Fruit fly (Drosophila melanogaster) whole organism, adult: Measurements from ENCODE around the gene sicily.

ENCODE experiments used
- CG11617 ChIP-seq: fragments of 200-800 bp; sonication (Bioruptor generic); optimal IDR thresholded peaks from 2 replicates; lab custom pipeline; 2017; ENCODE audit warnings: mild to moderate bottlenecking, missing biosample characterization, missing genetic modification reagents, missing genetic modification characterization
- CG12768 ChIP-seq: fragments of 200-800 bp; sonication (Bioruptor generic); optimal IDR thresholded peaks from 2 replicates; lab custom pipeline; 2017; ENCODE audit warnings: missing biosample characterization, missing genetic modification characterization, mild to moderate bottlenecking, moderate library complexity, missing genetic modification reagents
- CG14711 ChIP-seq: fragments of 200-800 bp; sonication (Bioruptor generic); optimal IDR thresholded peaks from 2 replicates; lab custom pipeline; 2018; ENCODE audit warnings: missing biosample characterization, mild to moderate bottlenecking, missing genetic modification characterization, moderate library complexity
- CG1620 ChIP-seq: fragments of 200-800 bp; sonication (Bioruptor generic); optimal IDR thresholded peaks from 2 replicates; lab custom pipeline; 2016; ENCODE audit warnings: missing biosample characterization, missing genetic modification characterization
- CG33017 ChIP-seq: fragments of 200-800 bp; sonication (Bioruptor generic); optimal IDR thresholded peaks from 2 replicates; lab custom pipeline; 2018; ENCODE audit warnings: missing biosample characterization, mild to moderate bottlenecking, missing genetic modification characterization, moderate library complexity
- CG5204 ChIP-seq: fragments of 200-800 bp; sonication (Bioruptor generic); optimal IDR thresholded peaks from 2 replicates; lab custom pipeline; 2016; ENCODE audit warnings: missing biosample characterization, missing genetic modification characterization
- CG7045 ChIP-seq: fragments of 200-800 bp; sonication (Bioruptor generic); optimal IDR thresholded peaks from 2 replicates; lab custom pipeline; 2017; ENCODE audit warnings: missing biosample characterization, mild to moderate bottlenecking, missing genetic modification characterization
- CG7101 ChIP-seq: fragments of 200-800 bp; sonication (Bioruptor generic); optimal IDR thresholded peaks from 2 replicates; lab custom pipeline; 2018; ENCODE audit warnings: missing biosample characterization, mild to moderate bottlenecking, missing genetic modification characterization, moderate library complexity
- Clk ChIP-seq: fragments of 200-800 bp; sonication (Bioruptor generic); optimal IDR thresholded peaks from 2 replicates; lab custom pipeline; 2017; ENCODE audit warnings: missing biosample characterization, missing genetic modification characterization
- Crg-1 ChIP-seq: fragments of 200-800 bp; sonication (Bioruptor generic); optimal IDR thresholded peaks from 2 replicates; lab custom pipeline; 2016; ENCODE audit warnings: missing biosample characterization, missing genetic modification characterization
- Hr96 ChIP-seq: fragments of 200-800 bp; sonication (Bioruptor generic); optimal IDR thresholded peaks from 2 replicates; lab custom pipeline; 2016; ENCODE audit warnings: missing biosample characterization, missing genetic modification characterization
- Mnt ChIP-seq: fragments of 200-800 bp; sonication (Bioruptor generic); optimal IDR thresholded peaks from 2 replicates; lab custom pipeline; 2016; ENCODE audit warnings: missing biosample characterization, mild to moderate bottlenecking, missing genetic modification characterization
- bab1 ChIP-seq: fragments of 200-800 bp; sonication (Bioruptor generic); optimal IDR thresholded peaks from 3 replicates; lab custom pipeline; 2019; ENCODE audit warnings: missing biosample characterization, mild to moderate bottlenecking, missing genetic modification characterization, moderate library complexity
- cic ChIP-seq: fragments of 200-800 bp; sonication (Bioruptor generic); optimal IDR thresholded peaks from 2 replicates; lab custom pipeline; 2017; ENCODE audit warnings: missing biosample characterization, mild to moderate bottlenecking, missing genetic modification characterization, moderate library complexity
- cnc ChIP-seq, 2 experiments: fragments of >200 bp; optimal IDR thresholded peaks; 2 replicates each; lab custom pipeline; 2017
- kay ChIP-seq: fragments of 200-800 bp; sonication (Bioruptor generic); peaks from one replicate; lab custom pipeline; 2016; ENCODE audit warnings: missing biosample characterization, missing genetic modification characterization, borderline replicate concordance
- ovo ChIP-seq: fragments of 200-800 bp; sonication (Bioruptor generic); optimal IDR thresholded peaks from 2 replicates; lab custom pipeline; 2016; ENCODE audit warnings: missing biosample characterization, missing genetic modification characterization
- pad ChIP-seq: fragments of 200-800 bp; sonication (Bioruptor generic); optimal IDR thresholded peaks from 3 replicates; lab custom pipeline; 2017; ENCODE audit warnings: missing biosample characterization, missing genetic modification characterization, mild to moderate bottlenecking, moderate library complexity, missing genetic modification reagents
- tj ChIP-seq: fragments of 200-800 bp; sonication (Bioruptor generic); optimal IDR thresholded peaks from 3 replicates; lab custom pipeline; 2017; ENCODE audit warnings: missing biosample characterization, mild to moderate bottlenecking, missing genetic modification characterization, moderate library complexity
- toe ChIP-seq: fragments of 200-800 bp; sonication (Bioruptor generic); optimal IDR thresholded peaks from 2 replicates; lab custom pipeline; 2016; ENCODE audit warnings: missing biosample characterization, missing genetic modification characterization

Gene sicily

DNA sequence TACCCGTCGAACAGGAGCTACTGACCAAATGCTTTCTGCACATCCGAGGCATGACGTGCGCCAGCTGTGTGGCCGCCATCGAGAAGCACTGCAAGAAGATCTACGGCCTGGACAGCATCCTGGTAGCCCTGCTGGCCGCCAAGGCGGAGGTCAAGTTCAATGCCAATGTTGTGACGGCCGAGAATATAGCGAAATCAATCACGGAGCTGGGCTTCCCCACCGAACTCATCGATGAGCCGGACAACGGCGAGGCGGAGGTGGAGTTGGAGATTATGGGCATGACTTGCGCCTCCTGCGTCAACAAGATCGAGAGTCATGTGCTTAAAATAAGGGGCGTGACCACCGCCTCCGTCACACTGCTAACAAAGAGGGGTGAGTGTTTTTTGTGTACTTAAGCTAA, 35.6 kb upstream of the sicily start:
- TF ChIP-seq pad (GFP tag; lab: Kevin White, UChicago) = no peak
- no peak for TF ChIP-seq Hr96 (GFP tag; lab: Kevin White, UChicago)
- no peak for TF ChIP-seq CG7045 (GFP tag; lab: Kevin White, UChicago)
- no peak for TF ChIP-seq CG1620 (GFP tag; lab: Kevin White, UChicago)

DNA sequence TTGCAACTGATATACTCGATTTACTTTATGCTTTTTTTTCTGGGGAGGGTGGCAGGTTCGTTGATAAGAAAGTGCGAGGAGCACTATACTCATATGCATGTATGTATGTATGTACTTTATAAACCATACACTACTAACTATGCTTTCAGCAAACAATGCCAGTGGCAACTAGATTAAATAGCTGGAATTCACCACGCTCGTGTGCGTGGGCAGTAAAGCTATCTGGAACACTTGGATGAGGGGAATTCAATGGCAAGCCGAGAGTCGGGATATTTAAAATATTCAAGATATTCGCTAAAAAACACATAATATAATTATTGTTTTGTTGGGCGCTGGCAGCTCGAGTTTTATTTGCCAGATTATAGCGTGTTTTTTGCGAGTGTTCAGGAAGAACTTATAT, 34.7 kb upstream of the sicily start:
- no peak for TF ChIP-seq CG1620 (GFP tag; lab: Kevin White, UChicago)
- no peak for TF ChIP-seq Crg-1 (GFP tag; lab: Kevin White, UChicago)
- no peak for TF ChIP-seq CG33017 (tag; lab: Kevin White, UChicago)
- TF ChIP-seq cnc (optimal IDR thresholded peaks at IDR 0.05; lab: Kevin White, UChicago) = no peak
- no peak for TF ChIP-seq tj (GFP tag; lab: Kevin White, UChicago)
- TF ChIP-seq Hr96 (GFP tag; lab: Kevin White, UChicago) = no peak
- no peak for TF ChIP-seq CG11617 (GFP tag; lab: Kevin White, UChicago)
- TF ChIP-seq Mnt (GFP tag; lab: Kevin White, UChicago) = no peak
- no peak for TF ChIP-seq CG12768 (GFP tag; lab: Kevin White, UChicago)
- TF ChIP-seq cic (GFP tag; lab: Kevin White, UChicago) = no peak
- TF ChIP-seq pad (GFP tag; lab: Kevin White, UChicago) = no peak
- TF ChIP-seq CG14711 (tag; lab: Kevin White, UChicago) = no peak
- no peak for TF ChIP-seq bab1 (GFP tag; lab: Kevin White, UChicago)
- no peak for TF ChIP-seq CG7101 (tag; lab: Kevin White, UChicago)
- TF ChIP-seq kay = no peak
- TF ChIP-seq ovo = no peak
- no peak for TF ChIP-seq CG5204 (GFP tag; lab: Kevin White, UChicago)
- no peak for TF ChIP-seq CG7045 (GFP tag; lab: Kevin White, UChicago)
- no peak for TF ChIP-seq toe (GFP tag; lab: Kevin White, UChicago)
- TF ChIP-seq Clk (GFP tag; lab: Kevin White, UChicago) = no peak

DNA sequence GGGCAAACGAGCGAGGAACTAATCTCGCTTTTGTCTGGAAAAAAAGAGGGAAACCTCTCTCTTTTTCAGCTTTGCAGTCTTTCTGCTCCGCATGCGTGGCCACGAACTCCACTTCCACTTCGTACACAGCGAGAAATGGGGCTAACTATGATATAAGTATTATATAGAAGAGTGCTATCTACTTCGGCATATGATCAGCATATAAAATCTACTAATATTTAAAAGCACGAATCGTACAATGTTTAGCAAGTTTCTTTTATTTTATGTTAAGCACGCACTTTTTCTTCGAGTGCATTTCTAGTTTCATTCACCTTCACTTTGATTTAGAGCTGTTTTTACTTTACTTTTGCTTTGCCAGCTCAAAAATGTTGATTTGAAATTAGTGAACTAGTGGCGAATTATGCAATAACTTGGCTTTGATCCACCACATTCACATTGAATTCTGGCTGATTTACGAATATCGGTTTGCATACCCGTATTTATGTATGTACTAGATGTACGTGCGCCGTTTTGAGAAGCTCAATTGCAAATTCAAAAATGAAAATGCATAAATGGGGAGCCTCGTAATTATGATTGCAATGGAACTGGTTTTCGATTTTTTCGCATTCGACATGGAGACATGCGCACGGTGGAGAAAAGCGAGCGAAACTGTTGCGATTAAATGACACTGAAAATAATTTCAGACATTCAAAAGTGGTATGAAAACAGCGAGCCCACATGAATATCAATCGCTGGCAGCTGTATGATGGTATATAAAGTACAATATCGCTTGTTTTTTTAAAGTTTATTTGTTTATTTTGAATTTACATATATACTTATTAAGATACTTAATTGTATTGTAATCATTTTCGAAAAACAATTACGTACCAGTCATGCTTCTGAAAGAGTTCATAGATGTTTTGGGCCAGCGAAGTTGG, 33.8 kb upstream of the sicily start:
- TF ChIP-seq kay (no peak), toe (GFP tag; lab: Kevin White, UChicago) (no peak), Crg-1 (GFP tag; lab: Kevin White, UChicago) (peak; percentile 3), tj (GFP tag; lab: Kevin White, UChicago) (peak; percentile 19), CG1620 (GFP tag; lab: Kevin White, UChicago) (peak; percentile 29), CG7101 (tag; lab: Kevin White, UChicago) (peak; percentile 48), CG14711 (tag; lab: Kevin White, UChicago) (peak; percentile 70), ovo (no peak), Mnt (GFP tag; lab: Kevin White, UChicago) (peak; percentile 11), CG11617 (GFP tag; lab: Kevin White, UChicago) (peak; percentile 36), bab1 (GFP tag; lab: Kevin White, UChicago) (peak; percentile 97)

DNA sequence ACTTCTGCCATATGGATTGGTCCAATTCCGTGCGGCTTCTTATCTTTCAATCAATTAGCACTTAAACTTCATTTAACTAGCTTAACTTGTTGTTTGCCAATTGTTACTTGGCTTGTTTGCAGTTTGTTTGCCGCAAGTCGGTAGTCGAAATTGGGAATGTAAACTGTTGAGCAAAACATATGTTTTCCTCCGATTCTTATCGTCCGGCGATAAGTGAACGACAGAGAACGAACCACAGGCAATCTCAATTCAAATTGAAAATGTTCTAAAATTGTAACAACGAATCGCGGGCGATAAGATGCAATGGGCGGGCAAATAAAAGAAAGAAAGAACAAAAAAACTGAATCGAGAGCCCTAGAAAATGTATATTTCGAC, 33.1 kb upstream of the sicily start:
- no peak for TF ChIP-seq CG1620 (GFP tag; lab: Kevin White, UChicago)
- no peak for TF ChIP-seq CG14711 (tag; lab: Kevin White, UChicago)

DNA sequence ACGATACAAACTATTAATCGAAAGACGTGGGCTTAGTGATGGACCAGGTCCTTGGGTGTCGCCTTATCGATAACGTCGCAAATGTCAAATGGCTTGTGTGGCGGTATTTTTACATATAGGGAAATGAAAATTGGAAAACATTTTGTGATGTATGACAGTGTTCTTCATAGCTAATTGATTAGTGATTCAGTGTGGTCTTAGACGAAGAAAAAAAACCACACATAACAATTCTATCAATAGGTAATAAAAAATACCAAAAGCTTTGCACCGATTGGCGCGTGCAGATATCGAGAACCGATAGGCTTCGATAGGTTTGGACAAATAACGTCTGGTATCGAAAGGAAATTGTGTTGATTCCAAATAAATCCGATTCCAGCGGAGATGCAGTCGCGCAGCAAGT, 22.7 kb upstream of the sicily start, which contains the start of the genes Nrd1 and CG1847:
Gene Nrd1 (minus strand): TSS at position 28 of the 400 bp plus-strand sequence.
Gene CG1847 (plus strand): TSS at position 305 of the 400 bp plus-strand sequence.
- TF ChIP-seq CG7045 (GFP tag; lab: Kevin White, UChicago) (no peak), CG14711 (tag; lab: Kevin White, UChicago) (no peak), toe (GFP tag; lab: Kevin White, UChicago) (no peak), kay (no peak), CG7101 (tag; lab: Kevin White, UChicago) (no peak), CG12768 (GFP tag; lab: Kevin White, UChicago) (no peak), CG1620 (GFP tag; lab: Kevin White, UChicago) (no peak), Crg-1 (GFP tag; lab: Kevin White, UChicago) (no peak), CG11617 (GFP tag; lab: Kevin White, UChicago) (no peak)

DNA sequence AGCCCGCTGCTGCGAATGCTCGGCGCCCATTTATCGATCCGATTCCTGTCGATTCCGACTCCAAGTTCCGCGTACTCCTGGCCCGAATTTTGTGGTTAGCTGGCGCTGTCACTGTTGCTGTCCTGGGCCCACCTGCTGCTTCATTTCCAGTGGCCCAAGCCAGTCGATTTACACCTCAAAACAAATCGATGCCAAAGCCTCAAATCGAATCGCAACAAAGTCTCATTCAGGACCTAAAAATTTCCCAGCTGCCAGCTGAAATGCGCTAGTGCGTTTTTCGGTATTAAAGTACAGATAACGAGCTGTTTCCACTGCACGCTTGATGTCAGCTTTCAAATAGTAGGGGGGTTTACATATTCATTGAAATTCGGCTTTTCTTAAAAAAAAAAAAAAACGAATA, 19.0 kb upstream of the sicily start, which contains the start of gene BORCS5:
Gene BORCS5 (minus strand): TSS at position 263 of the 400 bp plus-strand sequence.
- no peak for TF ChIP-seq CG5204 (GFP tag; lab: Kevin White, UChicago)
- TF ChIP-seq cic (GFP tag; lab: Kevin White, UChicago) = no peak
- peak; percentile 18 for TF ChIP-seq CG1620 (GFP tag; lab: Kevin White, UChicago)
- TF ChIP-seq CG12768 (GFP tag; lab: Kevin White, UChicago) = no peak
- TF ChIP-seq CG7101 (tag; lab: Kevin White, UChicago) = no peak
- TF ChIP-seq toe (GFP tag; lab: Kevin White, UChicago) = no peak
- TF ChIP-seq Crg-1 (GFP tag; lab: Kevin White, UChicago) = no peak
